Fruit fly (Drosophila melanogaster): ENCODE measurements around the gene GstD1.
A peak's percentile ranks its signal among the peaks of the same experiment; 100 is the strongest.

Gene GstD1

DNA sequence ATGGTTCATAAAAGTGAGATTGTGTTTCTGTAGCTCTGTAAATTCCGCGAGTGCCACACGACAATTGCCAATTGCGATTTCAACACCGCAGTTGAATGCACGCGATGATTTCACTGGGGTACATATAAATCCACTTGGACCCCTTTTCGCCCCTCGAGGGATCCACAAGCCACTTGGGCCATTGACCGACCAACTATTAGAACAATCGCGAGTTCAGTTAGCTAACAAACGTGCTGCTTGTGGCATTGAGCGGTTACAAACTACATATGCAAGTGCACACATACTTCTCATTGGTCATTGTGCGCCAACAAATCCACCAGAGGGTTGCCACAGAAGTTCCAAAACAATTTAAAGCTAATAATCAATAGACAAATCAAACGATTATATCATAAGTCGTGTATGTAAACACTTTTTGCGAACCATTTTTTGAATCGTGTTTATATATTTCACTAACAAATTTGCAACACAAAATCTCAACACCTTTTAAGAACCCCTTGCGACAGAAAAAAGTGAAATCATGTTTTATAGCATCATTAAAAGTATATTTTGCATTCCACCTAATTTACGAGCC is 12.1 kb upstream of the GstD1 start:
- peak; percentile 79 for TF ChIP-seq CG18476 (GFP tag; optimal IDR thresholded peaks at IDR 0.05)
- no peak for TF ChIP-seq croc (GFP tag; conservative IDR thresholded peaks at IDR 0.05)
- peak; percentile 55 for TF ChIP-seq Drgx (GFP tag; IDR thresholded peaks at IDR 0.05)
- TF ChIP-seq HLH4C (GFP tag; IDR thresholded peaks at IDR 0.05; ENCODE audit: partially characterized antibody) = no peak

DNA sequence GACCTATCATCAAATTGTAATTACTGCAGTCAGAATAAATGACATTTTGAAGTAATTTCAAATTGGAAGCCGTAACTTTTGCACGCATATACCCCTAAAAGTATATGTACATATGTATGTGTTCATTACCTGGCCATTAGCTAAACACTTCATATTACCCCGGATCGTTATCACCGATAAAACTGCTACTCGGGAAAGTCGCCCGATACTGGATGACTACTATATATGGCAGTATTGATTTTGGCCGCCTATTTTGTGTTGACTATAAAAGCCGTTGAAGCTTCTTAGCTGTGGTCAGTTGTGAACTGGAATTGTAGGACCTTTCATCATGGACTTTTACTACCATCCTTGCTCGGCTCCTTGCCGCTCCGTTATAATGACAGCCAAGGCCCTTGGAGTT is 10.6 kb upstream of the GstD1 start, which contains the start of gene GstD8:
Gene GstD8, plus strand, starts transcription at position 301 of the 400 bp plus-strand sequence.
- TF ChIP-seq D19B (GFP tag; optimal IDR thresholded peaks at IDR 0.05) = no peak
- peak; percentile 56 for TF ChIP-seq zen (tag; optimal IDR thresholded peaks at IDR 0.05)
- no peak for TF ChIP-seq Mad (GFP tag; optimal IDR thresholded peaks at IDR 0.05)
- no peak for TF ChIP-seq cato (GFP tag; optimal IDR thresholded peaks at IDR 0.05; ENCODE audit: borderline replicate concordance)
- no peak for TF ChIP-seq dmrt11E (tag; optimal IDR thresholded peaks at IDR 0.05)

dm6 chr3R:12379249-12379648 is 10.2 kb upstream of the GstD1 start:
- TF ChIP-seq Mrtf (GFP tag; IDR thresholded peaks at IDR 0.05) (no peak), unpg (GFP tag; optimal IDR thresholded peaks at IDR 0.05) (no peak), rib (GFP tag; IDR thresholded peaks at IDR 0.05) (no peak), salm (tag; optimal IDR thresholded peaks at IDR 0.05) (no peak), CG33557 (GFP tag; optimal IDR thresholded peaks at IDR 0.05) (no peak), sug (tag; optimal IDR thresholded peaks at IDR 0.05) (peak; percentile 23), sc (optimal IDR thresholded peaks at IDR 0.05) (no peak), sc (GFP tag; optimal IDR thresholded peaks at IDR 0.05) (no peak), gt (GFP tag; IDR thresholded peaks at IDR 0.05) (no peak), ci (GFP tag; IDR thresholded peaks at IDR 0.05) (no peak), CG7963 (GFP tag; IDR thresholded peaks at IDR 0.05; ENCODE audit: partially characterized antibody) (no peak), grn (GFP tag; optimal IDR thresholded peaks at IDR 0.05) (peak; percentile 9), CG12236 (GFP tag; optimal IDR thresholded peaks at IDR 0.05) (no peak), ato (GFP tag; IDR thresholded peaks at IDR 0.05; ENCODE audit: partially characterized antibody) (no peak), Optix (GFP tag; IDR thresholded peaks at IDR 0.05) (no peak), Stat92E (GFP tag; optimal IDR thresholded peaks at IDR 0.05) (no peak), kah (GFP tag; optimal IDR thresholded peaks at IDR 0.05) (no peak), exex (tag; optimal IDR thresholded peaks at IDR 0.05) (peak; percentile 79), CG17186 (GFP tag; optimal IDR thresholded peaks at IDR 0.05) (no peak), CG4617 (GFP tag; optimal IDR thresholded peaks at IDR 0.05; ENCODE audit: borderline replicate concordance) (no peak), CG7987 (GFP tag; optimal IDR thresholded peaks at IDR 0.05) (no peak), mirr (GFP tag; optimal IDR thresholded peaks at IDR 0.05) (peak; percentile 50)

dm6 chr3R:12378200-12378599 is 9.1 kb upstream of the GstD1 start, which contains the start of gene GstD7:
Gene GstD7, plus strand, starts transcription at chr3R:12378500.
- no peak for TF ChIP-seq MESR4 (GFP tag; optimal IDR thresholded peaks at IDR 0.05)

DNA sequence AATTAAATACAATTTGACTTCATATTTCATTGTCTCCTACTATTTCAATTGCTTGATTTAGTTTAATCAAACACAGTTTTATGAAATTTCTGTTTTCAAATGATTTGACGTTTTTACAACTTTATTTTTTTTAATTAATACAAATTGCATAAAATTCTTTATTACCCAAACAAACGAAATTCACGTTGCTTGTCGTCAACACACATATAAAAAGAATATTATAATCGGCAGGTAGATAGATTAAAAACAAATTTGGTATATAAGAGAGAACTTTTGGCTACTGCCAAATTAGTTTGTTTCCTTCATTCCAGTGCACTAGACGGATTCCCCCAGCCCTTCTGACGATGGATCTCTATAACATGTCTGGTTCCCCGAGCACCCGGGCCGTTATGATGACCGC is 7.8 kb upstream of the GstD1 start, which contains the start of gene GstD6:
Gene GstD6, plus strand, starts transcription at position 301 of the 400 bp plus-strand sequence.
- TF ChIP-seq CG11456 (GFP tag; IDR thresholded peaks at IDR 0.05) = no peak
- no peak for TF ChIP-seq CG7271 (tag; optimal IDR thresholded peaks at IDR 0.05)
